Worm (Caenorhabditis elegans): ENCODE data around the gene C18H7.4.
A peak's percentile ranks its signal among the peaks of the same experiment; 100 is the strongest.

C18H7.4 gene

ce11 chrIV:606055-606454 is 12.9 kb downstream of the C18H7.4 start, which contains the start of gene inx-18:
TSS of gene inx-18 (plus strand) at chrIV:606355.
- TF ChIP-seq ceh-36 (tag; optimal IDR thresholded peaks at IDR 0.05): no peak
- TF ChIP-seq tbx-11 (GFP tag; IDR thresholded peaks at IDR 0.05): no peak
- TF ChIP-seq ceh-13 (GFP tag; optimal IDR thresholded peaks at IDR 0.05): no peak
- no peak for TF ChIP-seq flt-1 (GFP tag; IDR thresholded peaks at IDR 0.05)
- no peak for TF ChIP-seq pes-1 (GFP tag; IDR thresholded peaks at IDR 0.05)
- TF ChIP-seq B0310.2 (tag; optimal IDR thresholded peaks at IDR 0.05): no peak

- no peak for TF ChIP-seq scrt-1 (GFP tag; IDR thresholded peaks at IDR 0.05)
- TF ChIP-seq hnd-1 (tag; optimal IDR thresholded peaks at IDR 0.05): no peak
- TF ChIP-seq aly-1 (tag; optimal IDR thresholded peaks at IDR 0.05): no peak
- TF ChIP-seq hmbx-1 (tag; optimal IDR thresholded peaks at IDR 0.05): no peak
- TF ChIP-seq F13C5.2 (tag; optimal IDR thresholded peaks at IDR 0.05): no peak
- TF ChIP-seq tra-4 (tag; optimal IDR thresholded peaks at IDR 0.05): no peak
- no peak for TF ChIP-seq ets-7 (tag; optimal IDR thresholded peaks at IDR 0.05)
- TF ChIP-seq flt-1 (GFP tag; IDR thresholded peaks at IDR 0.05): no peak
- no peak for TF ChIP-seq tbx-37 (GFP tag; conservative IDR thresholded peaks at IDR 0.05)
- no peak for TF ChIP-seq pes-1 (GFP tag; IDR thresholded peaks at IDR 0.05)
- TF ChIP-seq ama-1 (optimal IDR thresholded peaks at IDR 0.05): no peak
- TF ChIP-seq B0310.2 (tag; optimal IDR thresholded peaks at IDR 0.05): no peak
- no peak for TF ChIP-seq ceh-13 (GFP tag; optimal IDR thresholded peaks at IDR 0.05)
Observed at ce11 chrIV:607628-608027, 14.5 kb downstream of the C18H7.4 start.

DNA sequence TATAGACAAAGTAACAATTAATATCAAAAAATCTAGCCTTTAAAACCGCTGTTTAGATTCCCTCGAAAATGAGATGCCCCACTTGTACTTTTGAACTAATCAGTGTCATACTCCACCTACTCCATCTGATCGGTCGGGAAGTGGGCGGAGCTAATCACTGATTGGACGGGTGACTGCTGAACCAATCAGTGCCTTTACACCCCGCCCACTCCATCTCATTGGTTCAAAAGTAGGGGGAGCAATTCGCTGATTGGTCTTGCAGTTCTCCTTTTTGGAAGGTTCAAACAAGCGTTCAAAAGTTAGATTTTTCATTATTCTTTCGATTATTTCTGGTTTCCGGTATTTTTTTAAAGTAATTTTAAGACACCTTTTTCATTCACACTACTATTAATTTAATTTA is 20.0 kb downstream of the C18H7.4 start:
- TF ChIP-seq ceh-13 (GFP tag; optimal IDR thresholded peaks at IDR 0.05) (no peak), hnd-1 (tag; optimal IDR thresholded peaks at IDR 0.05) (no peak), ama-1 (optimal IDR thresholded peaks at IDR 0.05) (no peak), ceh-36 (tag; optimal IDR thresholded peaks at IDR 0.05) (no peak), flt-1 (GFP tag; IDR thresholded peaks at IDR 0.05) (no peak), hmbx-1 (tag; optimal IDR thresholded peaks at IDR 0.05) (no peak), scrt-1 (GFP tag; IDR thresholded peaks at IDR 0.05) (no peak), ets-7 (tag; optimal IDR thresholded peaks at IDR 0.05) (no peak)

DNA sequence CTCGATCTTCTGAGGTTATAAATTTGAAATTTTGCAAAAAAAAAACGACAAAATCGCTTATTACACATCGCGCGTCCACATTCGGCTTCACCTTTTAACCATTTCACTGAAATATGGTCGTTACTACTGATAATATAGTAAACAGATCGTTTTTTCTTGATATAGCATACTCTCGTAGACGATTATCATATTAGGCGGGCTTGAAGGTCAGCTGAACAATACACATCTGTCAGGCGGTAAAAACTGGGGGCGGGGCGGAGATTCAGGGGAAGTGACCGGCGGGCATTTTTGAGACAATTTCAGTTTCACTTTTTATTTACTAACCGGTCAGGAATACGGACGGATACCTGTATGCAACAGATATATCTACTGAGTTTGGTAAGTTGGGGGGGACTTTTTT is 22.1 kb downstream of the C18H7.4 start, which contains the start of gene C18H7.1:
Gene C18H7.1, plus strand, starts transcription at position 301 of the 400 bp plus-strand sequence.
- TF ChIP-seq ceh-13 (GFP tag; optimal IDR thresholded peaks at IDR 0.05) (no peak), F13C5.2 (tag; optimal IDR thresholded peaks at IDR 0.05) (no peak), hmbx-1 (tag; optimal IDR thresholded peaks at IDR 0.05) (no peak), tra-4 (tag; optimal IDR thresholded peaks at IDR 0.05) (no peak), hnd-1 (tag; optimal IDR thresholded peaks at IDR 0.05) (no peak), aly-1 (tag; optimal IDR thresholded peaks at IDR 0.05) (no peak), pes-1 (GFP tag; IDR thresholded peaks at IDR 0.05) (no peak)

- TF ChIP-seq ama-1 (optimal IDR thresholded peaks at IDR 0.05) (no peak), hmbx-1 (tag; optimal IDR thresholded peaks at IDR 0.05) (no peak), pes-1 (GFP tag; IDR thresholded peaks at IDR 0.05) (no peak), tbx-11 (GFP tag; IDR thresholded peaks at IDR 0.05) (no peak), ceh-13 (GFP tag; optimal IDR thresholded peaks at IDR 0.05) (no peak), hmg-4 (GFP tag; optimal IDR thresholded peaks at IDR 0.05) (no peak), aly-1 (tag; optimal IDR thresholded peaks at IDR 0.05) (no peak), ets-7 (tag; optimal IDR thresholded peaks at IDR 0.05) (no peak), F13C5.2 (tag; optimal IDR thresholded peaks at IDR 0.05) (no peak), tbx-37 (GFP tag; conservative IDR thresholded peaks at IDR 0.05) (no peak)
Observed at ce11 chrIV:619766-620165, 26.6 kb downstream of the C18H7.4 start.

DNA sequence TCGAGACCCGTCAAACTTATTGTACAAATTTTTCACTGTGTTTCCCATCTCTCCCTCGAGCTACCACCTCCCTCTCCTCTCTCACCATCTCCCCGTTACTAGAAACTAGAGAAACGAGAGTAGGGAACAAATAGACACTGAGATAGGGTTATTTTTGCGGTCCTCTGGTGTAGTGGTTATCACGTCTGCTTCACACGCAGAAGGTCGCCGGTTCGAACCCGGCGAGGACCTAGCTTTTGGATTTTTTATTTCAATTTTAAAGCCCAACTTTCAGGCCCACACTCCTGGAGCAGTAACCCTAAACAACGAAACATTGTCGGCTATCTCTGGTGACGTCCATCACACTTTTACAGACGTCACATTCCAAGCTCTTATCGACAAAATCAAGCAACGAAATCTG is 27.2 kb downstream of the C18H7.4 start:
- TF ChIP-seq hmbx-1 (tag; optimal IDR thresholded peaks at IDR 0.05) (peak; percentile 29), pes-1 (GFP tag; IDR thresholded peaks at IDR 0.05) (peak; percentile 89), scrt-1 (GFP tag; IDR thresholded peaks at IDR 0.05) (peak; percentile 85), sea-1 (GFP tag; conservative IDR thresholded peaks at IDR 0.05) (peak; percentile 86), ceh-36 (tag; optimal IDR thresholded peaks at IDR 0.05) (peak; percentile 46), aly-1 (tag; optimal IDR thresholded peaks at IDR 0.05) (peak; percentile 76), flt-1 (GFP tag; IDR thresholded peaks at IDR 0.05) (peak; percentile 86), B0310.2 (tag; optimal IDR thresholded peaks at IDR 0.05) (peak; percentile 27), F13C5.2 (tag; optimal IDR thresholded peaks at IDR 0.05) (peak; percentile 81), tbx-37 (GFP tag; conservative IDR thresholded peaks at IDR 0.05) (peak; percentile 67), tra-4 (tag; optimal IDR thresholded peaks at IDR 0.05) (peak; percentile 61), hnd-1 (tag; optimal IDR thresholded peaks at IDR 0.05) (peak; percentile 62), ama-1 (optimal IDR thresholded peaks at IDR 0.05) (no peak), ceh-13 (GFP tag; optimal IDR thresholded peaks at IDR 0.05) (peak; percentile 63), hmg-4 (GFP tag; optimal IDR thresholded peaks at IDR 0.05) (peak; percentile 61), tbx-11 (GFP tag; IDR thresholded peaks at IDR 0.05) (peak; percentile 83), ets-7 (tag; optimal IDR thresholded peaks at IDR 0.05) (peak; percentile 47)

ce11 chrIV:622989-623388 is 29.9 kb downstream of the C18H7.4 start:
- TF ChIP-seq ceh-36 (tag; optimal IDR thresholded peaks at IDR 0.05): no peak
- TF ChIP-seq hnd-1 (tag; optimal IDR thresholded peaks at IDR 0.05): no peak
- no peak for TF ChIP-seq ceh-13 (GFP tag; optimal IDR thresholded peaks at IDR 0.05)
- no peak for TF ChIP-seq tbx-11 (GFP tag; IDR thresholded peaks at IDR 0.05)
- TF ChIP-seq hmbx-1 (tag; optimal IDR thresholded peaks at IDR 0.05): no peak
- TF ChIP-seq flt-1 (GFP tag; IDR thresholded peaks at IDR 0.05): no peak
- no peak for TF ChIP-seq B0310.2 (tag; optimal IDR thresholded peaks at IDR 0.05)
- no peak for TF ChIP-seq ets-7 (tag; optimal IDR thresholded peaks at IDR 0.05)
- TF ChIP-seq tbx-37 (GFP tag; conservative IDR thresholded peaks at IDR 0.05): no peak
- TF ChIP-seq hmg-4 (GFP tag; optimal IDR thresholded peaks at IDR 0.05): no peak
- no peak for TF ChIP-seq pes-1 (GFP tag; IDR thresholded peaks at IDR 0.05)

ce11 chrIV:623876-624275 is 30.7 kb downstream of the C18H7.4 start:
- TF ChIP-seq tra-4 (tag; optimal IDR thresholded peaks at IDR 0.05) (no peak), scrt-1 (GFP tag; IDR thresholded peaks at IDR 0.05) (no peak), hnd-1 (tag; optimal IDR thresholded peaks at IDR 0.05) (no peak), ets-7 (tag; optimal IDR thresholded peaks at IDR 0.05) (no peak), sea-1 (GFP tag; conservative IDR thresholded peaks at IDR 0.05) (no peak), tbx-11 (GFP tag; IDR thresholded peaks at IDR 0.05) (no peak), hmg-4 (GFP tag; optimal IDR thresholded peaks at IDR 0.05) (no peak), pes-1 (GFP tag; IDR thresholded peaks at IDR 0.05) (no peak), B0310.2 (tag; optimal IDR thresholded peaks at IDR 0.05) (no peak), hmbx-1 (tag; optimal IDR thresholded peaks at IDR 0.05) (no peak), tbx-37 (GFP tag; conservative IDR thresholded peaks at IDR 0.05) (no peak), F13C5.2 (tag; optimal IDR thresholded peaks at IDR 0.05) (no peak), ama-1 (optimal IDR thresholded peaks at IDR 0.05) (no peak), ceh-13 (GFP tag; optimal IDR thresholded peaks at IDR 0.05) (no peak), aly-1 (tag; optimal IDR thresholded peaks at IDR 0.05) (no peak), flt-1 (GFP tag; IDR thresholded peaks at IDR 0.05) (no peak), ceh-36 (tag; optimal IDR thresholded peaks at IDR 0.05) (no peak)

All from whole organism, early embryonic.